Worm (Caenorhabditis elegans) whole organism, midembryonic: ENCODE measurements around the gene Y16E11A.4.

ENCODE experiments used
- flt-1 ChIP-seq: fragments of 200-800 bp; sonication (Bioruptor generic); IDR thresholded peaks from 2 replicates; pipeline ENCODE4 v1.3.6; 2022; ENCODE audit warnings: missing genetic modification characterization, missing compliant biosample characterization
- ztf-23 ChIP-seq: fragments of 200-800 bp; sonication (Bioruptor generic); IDR thresholded peaks from 2 replicates; pipeline ENCODE4 v1.3.6; 2022; ENCODE audit warnings: missing genetic modification reagents, missing genetic modification characterization, missing compliant biosample characterization
- ztf-29 ChIP-seq: fragments of 200-800 bp; sonication (Bioruptor generic); IDR thresholded peaks from 2 replicates; pipeline ENCODE4 v1.3.6; 2022; ENCODE audit warnings: missing genetic modification reagents, missing genetic modification characterization, missing compliant biosample characterization

ce11 chrII:1995744-1996143 lies 8.7 kb downstream of the Y16E11A.4 start:
- TF ChIP-seq ztf-29 (GFP tag; lab: Robert Waterston, UW) (no peak), flt-1 (GFP tag; lab: Robert Waterston, UW) (no peak), ztf-23 (GFP tag; lab: Robert Waterston, UW) (no peak)
